Worm (Caenorhabditis elegans) whole organism, late embryonic: ENCODE measurements around the gene K08D9.6.

ENCODE experiments used
- C38D4.7 ChIP-seq: fragments of 200-800 bp; sonication (Bioruptor generic); optimal IDR thresholded peaks from 2 replicates; lab custom pipeline; 2018; ENCODE audit warnings: mild to moderate bottlenecking, missing genetic modification characterization, moderate library complexity, missing compliant biosample characterization
- F13H6.1 ChIP-seq: sonication (generic microtip); optimal IDR thresholded peaks from 2 replicates; lab custom pipeline; 2016; ENCODE audit warnings: missing genetic modification characterization, missing compliant biosample characterization
- T23F11.4 ChIP-seq: fragments of 200-800 bp; sonication (Bioruptor generic); optimal IDR thresholded peaks from 2 replicates; lab custom pipeline; 2018; ENCODE audit warnings: mild to moderate bottlenecking, missing genetic modification characterization, missing compliant biosample characterization
- ahr-1 ChIP-seq: sonication (generic microtip); optimal IDR thresholded peaks from 2 replicates; lab custom pipeline; 2016; ENCODE audit warnings: missing genetic modification characterization, missing compliant biosample characterization
- ceh-14 ChIP-seq: sonication (generic microtip); optimal IDR thresholded peaks from 2 replicates; lab custom pipeline; 2016; ENCODE audit warnings: missing genotype, missing genetic modification characterization, missing compliant biosample characterization
- ceh-18 ChIP-seq: sonication (generic microtip); optimal IDR thresholded peaks from 2 replicates; lab custom pipeline; 2016; ENCODE audit warnings: missing genetic modification characterization, missing compliant biosample characterization
- ceh-19 ChIP-seq: fragments of 200-800 bp; sonication (Bioruptor generic); optimal IDR thresholded peaks from 2 replicates; lab custom pipeline; 2018; ENCODE audit warnings: mild to moderate bottlenecking, missing genetic modification characterization, missing compliant biosample characterization
- ceh-2 ChIP-seq: sonication (generic microtip); optimal IDR thresholded peaks from 2 replicates; lab custom pipeline; 2016; ENCODE audit warnings: missing genotype, missing genetic modification characterization, missing compliant biosample characterization
- ceh-22 ChIP-seq: sonication (generic microtip); optimal IDR thresholded peaks from 2 replicates; lab custom pipeline; 2017; ENCODE audit warnings: missing biosample characterization, missing genetic modification characterization
- ceh-24 ChIP-seq: sonication (generic microtip); optimal IDR thresholded peaks from 2 replicates; lab custom pipeline; 2016; ENCODE audit warnings: mild to moderate bottlenecking, missing genetic modification characterization, missing compliant biosample characterization
- ceh-30 ChIP-seq: fragments of 150-350 bp; optimal IDR thresholded peaks from 2 replicates; lab custom pipeline; 2014; ENCODE audit warnings: missing biosample characterization, missing genetic modification characterization
- ceh-31 ChIP-seq: sonication (generic microtip); optimal IDR thresholded peaks from 2 replicates; lab custom pipeline; 2016; ENCODE audit warnings: missing genetic modification characterization, missing compliant biosample characterization
- ceh-34 ChIP-seq: sonication (generic microtip); optimal IDR thresholded peaks from 2 replicates; lab custom pipeline; 2016; ENCODE audit warnings: mild to moderate bottlenecking, missing genetic modification characterization, missing compliant biosample characterization
- ceh-45 ChIP-seq: fragments of 200-800 bp; sonication (Bioruptor generic); IDR thresholded peaks from 2 replicates; pipeline ENCODE4 v1.3.6; 2022; ENCODE audit warnings: missing genetic modification reagents, missing genetic modification characterization, missing compliant biosample characterization
- ceh-48 ChIP-seq: sonication (generic microtip); optimal IDR thresholded peaks from 2 replicates; lab custom pipeline; 2016; ENCODE audit warnings: missing genetic modification characterization, inconsistent platforms, missing compliant biosample characterization
- ceh-9 ChIP-seq: sonication (generic microtip); optimal IDR thresholded peaks from 2 replicates; lab custom pipeline; 2016; ENCODE audit warnings: mild to moderate bottlenecking, missing genetic modification characterization, inconsistent platforms, missing compliant biosample characterization
- che-1 ChIP-seq: sonication (generic microtip); optimal IDR thresholded peaks from 2 replicates; lab custom pipeline; 2016; ENCODE audit warnings: mild to moderate bottlenecking, missing genetic modification characterization, missing compliant biosample characterization
- dmd-4 ChIP-seq: sonication (generic microtip); optimal IDR thresholded peaks from 2 replicates; lab custom pipeline; 2016; ENCODE audit warnings: borderline replicate concordance, missing genetic modification characterization, missing compliant biosample characterization
- dve-1 ChIP-seq: sonication (generic microtip); optimal IDR thresholded peaks from 2 replicates; lab custom pipeline; 2017; ENCODE audit warnings: antibody characterized with exemption, mild to moderate bottlenecking, missing genetic modification characterization, missing compliant biosample characterization
- elt-2 ChIP-seq: sonication (generic microtip); optimal IDR thresholded peaks from 2 replicates; lab custom pipeline; 2016; ENCODE audit warnings: missing genetic modification reagents, missing genetic modification characterization, missing compliant biosample characterization
- elt-4 ChIP-seq: sonication (generic microtip); optimal IDR thresholded peaks from 2 replicates; lab custom pipeline; 2016; ENCODE audit warnings: missing genetic modification characterization, missing compliant biosample characterization
- ets-4 ChIP-seq: sonication (generic microtip); optimal IDR thresholded peaks from 2 replicates; lab custom pipeline; 2016; ENCODE audit warnings: missing genetic modification characterization, missing compliant biosample characterization
- eyg-1 ChIP-seq: sonication (generic microtip); optimal IDR thresholded peaks from 2 replicates; lab custom pipeline; 2016; ENCODE audit warnings: missing genotype, missing genetic modification characterization, missing compliant biosample characterization
- fax-1 ChIP-seq: sonication (generic microtip); optimal IDR thresholded peaks from 2 replicates; lab custom pipeline; 2016; ENCODE audit warnings: missing genotype, missing genetic modification characterization, missing compliant biosample characterization
- fkh-6 ChIP-seq: sonication (generic microtip); optimal IDR thresholded peaks from 2 replicates; lab custom pipeline; 2016; ENCODE audit warnings: missing genetic modification characterization, missing compliant biosample characterization
- hlh-6 ChIP-seq: sonication (generic microtip); optimal IDR thresholded peaks from 2 replicates; lab custom pipeline; 2016; ENCODE audit warnings: missing genotype, missing genetic modification characterization, missing compliant biosample characterization
- hlh-8 ChIP-seq: sonication (generic microtip); optimal IDR thresholded peaks from 2 replicates; lab custom pipeline; 2016; ENCODE audit warnings: missing genotype, missing genetic modification characterization, missing compliant biosample characterization
- lim-6 ChIP-seq: sonication (generic microtip); optimal IDR thresholded peaks from 2 replicates; lab custom pipeline; 2016; ENCODE audit warnings: missing genetic modification characterization, missing compliant biosample characterization
- nfya-1 ChIP-seq: sonication (generic microtip); optimal IDR thresholded peaks from 2 replicates; lab custom pipeline; 2017; ENCODE audit warnings: missing genetic modification characterization, mild to moderate bottlenecking, missing compliant biosample characterization, antibody characterized with exemption, moderate library complexity
- nhr-11 ChIP-seq: fragments of 150-350 bp; optimal IDR thresholded peaks from 2 replicates; lab custom pipeline; 2014; ENCODE audit warnings: missing biosample characterization, missing genetic modification characterization
- nhr-232 ChIP-seq: sonication (generic microtip); optimal IDR thresholded peaks from 2 replicates; lab custom pipeline; 2016; ENCODE audit warnings: missing genetic modification characterization, missing compliant biosample characterization
- npax-4 ChIP-seq: sonication (generic microtip); optimal IDR thresholded peaks from 2 replicates; lab custom pipeline; 2016; ENCODE audit warnings: missing genetic modification characterization, missing compliant biosample characterization
- pag-3 ChIP-seq: sonication (generic microtip); optimal IDR thresholded peaks from 2 replicates; lab custom pipeline; 2016; ENCODE audit warnings: missing compliant biosample characterization, missing genetic modification characterization, borderline replicate concordance
- pat-9 ChIP-seq: fragments of 200-800 bp; sonication (Bioruptor generic); optimal IDR thresholded peaks from 2 replicates; lab custom pipeline; 2018; ENCODE audit warnings: mild to moderate bottlenecking, missing genetic modification characterization, moderate library complexity, missing compliant biosample characterization
- pax-1 ChIP-seq: fragments of 150-350 bp; optimal IDR thresholded peaks from 2 replicates; lab custom pipeline; 2014; ENCODE audit warnings: missing biosample characterization, missing genetic modification characterization
- pha-4 ChIP-seq: fragments of 150-350 bp; optimal IDR thresholded peaks from 2 replicates; lab custom pipeline; 2018; ENCODE audit warnings: missing biosample characterization, missing genetic modification reagents, missing genetic modification characterization
- pros-1 ChIP-seq: fragments of 150-350 bp; optimal IDR thresholded peaks from 2 replicates; lab custom pipeline; 2014; ENCODE audit warnings: missing biosample characterization, missing genetic modification reagents, missing genetic modification characterization
- ref-2 ChIP-seq: sonication (generic microtip); optimal IDR thresholded peaks from 2 replicates; lab custom pipeline; 2016; ENCODE audit warnings: missing genetic modification characterization, missing compliant biosample characterization
- rnt-1 ChIP-seq: sonication (generic microtip); optimal IDR thresholded peaks from 2 replicates; lab custom pipeline; 2016; ENCODE audit warnings: missing genetic modification characterization, missing compliant biosample characterization
- sdc-2 ChIP-seq: sonication (generic microtip); optimal IDR thresholded peaks from 2 replicates; lab custom pipeline; 2016; ENCODE audit warnings: missing genotype, missing genetic modification characterization, missing compliant biosample characterization
- syd-9 ChIP-seq: sonication (generic microtip); optimal IDR thresholded peaks from 2 replicates; lab custom pipeline; 2016; ENCODE audit warnings: mild to moderate bottlenecking, missing genetic modification characterization, moderate library complexity, missing compliant biosample characterization
- tbx-7 ChIP-seq: sonication (generic microtip); optimal IDR thresholded peaks from 2 replicates; lab custom pipeline; 2016; ENCODE audit warnings: missing genotype, missing genetic modification characterization, missing compliant biosample characterization
- unc-3 ChIP-seq, 2 experiments: fragments of 200-800 bp in 1 of 2; sonication (Bioruptor generic) in 1 of 2; sonication (generic microtip) in 1 of 2; conservative IDR thresholded peaks in 1 of 2; optimal IDR thresholded peaks in 1 of 2; 2 replicates each; pipeline versions ENCODE4 v1.3.6 to Lab custom; 2016 to 2022; ENCODE audit warnings: missing compliant biosample characterization in 2 of 2, missing genetic modification characterization in 2 of 2, missing genetic modification reagents in 1 of 2
- unc-42 ChIP-seq: sonication (generic microtip); optimal IDR thresholded peaks from 2 replicates; lab custom pipeline; 2016; ENCODE audit warnings: missing genotype, missing genetic modification characterization, missing compliant biosample characterization
- unc-55 ChIP-seq: sonication (generic microtip); optimal IDR thresholded peaks from 2 replicates; lab custom pipeline; 2017; ENCODE audit warnings: missing biosample characterization, missing genetic modification reagents, missing genetic modification characterization
- ztf-16 ChIP-seq: sonication (generic microtip); optimal IDR thresholded peaks from 2 replicates; lab custom pipeline; 2017; ENCODE audit warnings: missing genetic modification characterization, missing compliant biosample characterization

Gene K08D9.6

ce11 chrV:3218604-3219003, 16.2 kb downstream of the K08D9.6 start (continued):
- TF ChIP-seq T23F11.4 (GFP tag; lab: Kevin White, UChicago) (no peak), hlh-6 (tag; lab: Kevin White, UChicago) (no peak), ceh-14 (peak; percentile 25), pag-3 (tag; lab: Kevin White, UChicago) (no peak), ref-2 (tag; lab: Kevin White, UChicago) (peak; percentile 60), ceh-24 (tag; lab: Kevin White, UChicago) (no peak), C38D4.7 (peak; percentile 26), elt-2 (peak; percentile 5), sdc-2 (tag; lab: Kevin White, UChicago) (no peak), unc-42 (no peak), ceh-18 (tag; lab: Kevin White, UChicago) (no peak), unc-3 (GFP tag; conservative IDR thresholded peaks at IDR 0.05; lab: Robert Waterston, UW) (no peak), unc-3 (tag; optimal IDR thresholded peaks at IDR 0.05; lab: Kevin White, UChicago) (no peak), ets-4 (tag; lab: Kevin White, UChicago) (no peak), syd-9 (tag; lab: Kevin White, UChicago) (no peak)
- TF ChIP-seq, all 69 proteins: peak for 13

- TF ChIP-seq unc-55 (GFP tag; lab: Kevin White, UChicago) (no peak), dmd-4 (no peak), ahr-1 (tag; lab: Kevin White, UChicago) (no peak), eyg-1 (tag; lab: Kevin White, UChicago) (no peak), ref-2 (tag; lab: Kevin White, UChicago) (no peak), ets-4 (tag; lab: Kevin White, UChicago) (no peak), tbx-7 (tag; lab: Kevin White, UChicago) (no peak), hlh-8 (tag; lab: Kevin White, UChicago) (no peak)
Measured at ce11 chrV:3210147-3210546, 24.6 kb downstream of the K08D9.6 start, which contains the start of gene apx-1. Gene apx-1 (plus strand): TSS chrV:3210196.

ce11 chrV:3208940-3209339, 25.8 kb downstream of the K08D9.6 start:
- no peak for TF ChIP-seq npax-4
- no peak for TF ChIP-seq elt-4 (tag; lab: Kevin White, UChicago)
- TF ChIP-seq ceh-34: no peak
- no peak for TF ChIP-seq pha-4 (tag; lab: Kevin White, UChicago)
- TF ChIP-seq ceh-48: no peak
- TF ChIP-seq C38D4.7: no peak
- no peak for TF ChIP-seq pat-9 (tag; lab: Kevin White, UChicago)
- no peak for TF ChIP-seq ceh-22 (tag; lab: Kevin White, UChicago)
- TF ChIP-seq ceh-9 (tag; lab: Kevin White, UChicago): no peak
- TF ChIP-seq nfya-1 (tag; lab: Kevin White, UChicago): no peak
- no peak for TF ChIP-seq ceh-45 (GFP tag; lab: Robert Waterston, UW)
- no peak for TF ChIP-seq ceh-2 (tag; lab: Kevin White, UChicago)
- TF ChIP-seq ceh-31 (tag; lab: Kevin White, UChicago): no peak
- no peak for TF ChIP-seq pax-1 (tag; lab: Kevin White, UChicago)
- TF ChIP-seq F13H6.1 (tag; lab: Kevin White, UChicago): no peak

ce11 chrV:3204433-3204832, 30.4 kb downstream of the K08D9.6 start:
- TF ChIP-seq eyg-1 (tag; lab: Kevin White, UChicago) (no peak), ceh-19 (GFP tag; lab: Kevin White, UChicago) (no peak), fkh-6 (tag; lab: Kevin White, UChicago) (no peak), dmd-4 (no peak), fax-1 (tag; lab: Kevin White, UChicago) (no peak), che-1 (no peak), nhr-232 (tag; lab: Kevin White, UChicago) (no peak), nhr-11 (tag; lab: Kevin White, UChicago) (no peak), npax-4 (no peak), ztf-16 (no peak), rnt-1 (no peak), ceh-45 (GFP tag; lab: Robert Waterston, UW) (no peak), pros-1 (tag; lab: Kevin White, UChicago) (no peak), elt-2 (no peak), lim-6 (tag; lab: Kevin White, UChicago) (no peak), dve-1 (tag; lab: Kevin White, UChicago) (no peak), ceh-30 (no peak), unc-42 (no peak), ceh-31 (tag; lab: Kevin White, UChicago) (no peak)
